Worm (Caenorhabditis elegans): ENCODE data around the gene gcl-1.

The gcl-1 gene

ce11 chrIV:13394686-13395085 is 18.0 kb downstream of the gcl-1 start:
- TF ChIP-seq blmp-1 (tag; optimal IDR thresholded peaks at IDR 0.05; ENCODE audit: insufficient read depth), result peak; percentile 59
- no peak for TF ChIP-seq ceh-16 (tag; optimal IDR thresholded peaks at IDR 0.05)
- TF ChIP-seq fos-1 (tag; optimal IDR thresholded peaks at IDR 0.05), result peak; percentile 8

ce11 chrIV:13393246-13393716 is 19.4 kb downstream of the gcl-1 start:
- no peak for TF ChIP-seq mbf-1 (tag; optimal IDR thresholded peaks at IDR 0.05)
- no peak for TF ChIP-seq peb-1 (tag; optimal IDR thresholded peaks at IDR 0.05)
- no peak for TF ChIP-seq aly-2 (tag; optimal IDR thresholded peaks at IDR 0.05)
- peak; percentile 62 for TF ChIP-seq nhr-21 (tag; optimal IDR thresholded peaks at IDR 0.05)
- TF ChIP-seq mab-5 (tag; optimal IDR thresholded peaks at IDR 0.05), result no peak
- TF ChIP-seq lin-39 (tag; optimal IDR thresholded peaks at IDR 0.05), result no peak
- no peak for TF ChIP-seq skn-1 (tag; optimal IDR thresholded peaks at IDR 0.05)
- TF ChIP-seq ceh-16 (tag; optimal IDR thresholded peaks at IDR 0.05), result no peak
- TF ChIP-seq R02D3.7 (tag; optimal IDR thresholded peaks at IDR 0.05), result no peak
- no peak for TF ChIP-seq ztf-11 (tag; optimal IDR thresholded peaks at IDR 0.05)
- TF ChIP-seq Y55F3AM.14 (GFP tag; optimal IDR thresholded peaks at IDR 0.05), result peak; percentile 25
- TF ChIP-seq mdl-1 (tag; optimal IDR thresholded peaks at IDR 0.05), result peak in 1 of 2 experiments; percentile 31
- TF ChIP-seq unc-39 (tag; optimal IDR thresholded peaks at IDR 0.05), result no peak
- no peak for TF ChIP-seq zag-1 (tag; optimal IDR thresholded peaks at IDR 0.05)
- TF ChIP-seq ceh-82 (tag; optimal IDR thresholded peaks at IDR 0.05), result no peak
- TF ChIP-seq lin-13 (GFP tag; optimal IDR thresholded peaks at IDR 0.05), result no peak
- TF ChIP-seq gmeb-1 (tag; optimal IDR thresholded peaks at IDR 0.05), result peak; percentile 34
- TF ChIP-seq nhr-25 (tag; optimal IDR thresholded peaks at IDR 0.05), result peak; percentile 8
- TF ChIP-seq ZK546.5 (tag; optimal IDR thresholded peaks at IDR 0.05), result no peak
- no peak for TF ChIP-seq sem-4 (tag; optimal IDR thresholded peaks at IDR 0.05)
- no peak for TF ChIP-seq nhr-10 (tag; optimal IDR thresholded peaks at IDR 0.05)
- no peak for TF ChIP-seq unc-55 (GFP tag; optimal IDR thresholded peaks at IDR 0.05)
- TF ChIP-seq C34F6.9 (tag; optimal IDR thresholded peaks at IDR 0.05), result no peak
- TF ChIP-seq sma-3 (GFP tag; optimal IDR thresholded peaks at IDR 0.05), result peak; percentile 74
- TF ChIP-seq elt-3 (tag; optimal IDR thresholded peaks at IDR 0.05), result no peak
- TF ChIP-seq dmd-4 (tag; optimal IDR thresholded peaks at IDR 0.05), result no peak
- TF ChIP-seq nhr-11 (tag; optimal IDR thresholded peaks at IDR 0.05), result no peak
- peak; percentile 63 for TF ChIP-seq fos-1 (tag; optimal IDR thresholded peaks at IDR 0.05)
- no peak for TF ChIP-seq elt-1 (tag; optimal IDR thresholded peaks at IDR 0.05)
- peak; percentile 68 for TF ChIP-seq nhr-129 (tag; optimal IDR thresholded peaks at IDR 0.05)
- no peak for TF ChIP-seq nhr-23 (tag; optimal IDR thresholded peaks at IDR 0.05)
- TF ChIP-seq snpc-4 (tag; optimal IDR thresholded peaks at IDR 0.05), result no peak
- TF ChIP-seq nhr-77 (tag; optimal IDR thresholded peaks at IDR 0.05), result no peak
- no peak for TF ChIP-seq nhr-6 (tag; optimal IDR thresholded peaks at IDR 0.05)
- no peak for TF ChIP-seq alr-1 (tag; optimal IDR thresholded peaks at IDR 0.05)
- TF ChIP-seq blmp-1 (tag; optimal IDR thresholded peaks at IDR 0.05; ENCODE audit: insufficient read depth), result no peak
- no peak for TF ChIP-seq ztf-1 (GFP tag; conservative IDR thresholded peaks at IDR 0.05)
- TF ChIP-seq crh-2 (tag; optimal IDR thresholded peaks at IDR 0.05), result peak; percentile 83
- peak; percentile 9 for TF ChIP-seq F13H6.1 (tag; optimal IDR thresholded peaks at IDR 0.05)
- TF ChIP-seq egl-27 (tag; optimal IDR thresholded peaks at IDR 0.05), result no peak
- TF ChIP-seq ama-1 (optimal IDR thresholded peaks at IDR 0.05), result no peak
- TF ChIP-seq unc-62 (GFP tag; optimal IDR thresholded peaks at IDR 0.05), result no peak
- TF ChIP-seq ztf-4 (tag; optimal IDR thresholded peaks at IDR 0.05), result no peak
- no peak for TF ChIP-seq nhr-12 (tag; optimal IDR thresholded peaks at IDR 0.05)
- TF ChIP-seq lsy-2 (tag; optimal IDR thresholded peaks at IDR 0.05), result peak in 1 of 2 experiments; percentile 42
- TF ChIP-seq lin-11 (tag; optimal IDR thresholded peaks at IDR 0.05), result no peak
- no peak for TF ChIP-seq nhr-237 (tag; optimal IDR thresholded peaks at IDR 0.05)
- peak; percentile 74 for TF ChIP-seq sma-9 (GFP tag; optimal IDR thresholded peaks at IDR 0.05)
- no peak for TF ChIP-seq sma-9 (tag; optimal IDR thresholded peaks at IDR 0.05)
